Worm (Caenorhabditis elegans) whole organism, L4/young adult: ENCODE measurements around the gene rsu-1.

Experiments
- W03F9.2 ChIP-seq: fragments of 150-350 bp; optimal IDR thresholded peaks from 2 replicates; lab custom pipeline; 2014; ENCODE audit warnings: missing biosample characterization, missing genetic modification characterization
- him-1 ChIP-seq: sonication (generic microtip); optimal IDR thresholded peaks from 2 replicates; lab custom pipeline; 2016; ENCODE audit warnings: missing genotype, missing genetic modification reagents, missing genetic modification characterization, missing compliant biosample characterization

ce11 chrIII:3488224-3488623, 16.4 kb downstream of the rsu-1 start, which contains the start of gene C34C12.7:
- no peak for TF ChIP-seq him-1
- TF ChIP-seq W03F9.2 (tag; lab: Kevin White, UChicago) = no peak
